Fruit fly (Drosophila melanogaster): Measurements from ENCODE around the gene CG17075.
A peak's percentile ranks its signal among the peaks of the same experiment; 100 is the strongest.

CG17075 gene

dm6 chr2L:247845-248473 is 19.3 kb downstream of the CG17075 start (continued):
- TF ChIP-seq Trl (optimal IDR thresholded peaks at IDR 0.05): peak in 1 of 2 experiments; percentile 45
- TF ChIP-seq Trl (GFP tag; optimal IDR thresholded peaks at IDR 0.05): no peak
- TF ChIP-seq CG9215 (GFP tag; IDR thresholded peaks at IDR 0.05): peak; percentile 61; the same call in 1 of the 2 replicates
- peak; percentile 72 for TF ChIP-seq CG7839 (tag; optimal IDR thresholded peaks at IDR 0.05)
- TF ChIP-seq NfI (GFP tag; optimal IDR thresholded peaks at IDR 0.05): peak; percentile 58
- TF ChIP-seq lmd (GFP tag; IDR thresholded peaks at IDR 0.05): peak; percentile 55; the same call in 1 of the 2 replicates
- TF ChIP-seq sisA (GFP tag; IDR thresholded peaks at IDR 0.05): 0 out of 2 replicates have a peak, but pooled peaks have one; percentile 12
- peak; percentile 47 for TF ChIP-seq scrt (GFP tag; optimal IDR thresholded peaks at IDR 0.05)
- TF ChIP-seq lbe (GFP tag; optimal IDR thresholded peaks at IDR 0.05): no peak
- peak; percentile 20 for TF ChIP-seq CG12942 (GFP tag; optimal IDR thresholded peaks at IDR 0.05)
- peak; percentile 73 for TF ChIP-seq D19B (GFP tag; optimal IDR thresholded peaks at IDR 0.05)
- no peak for TF ChIP-seq CG10565 (GFP tag; optimal IDR thresholded peaks at IDR 0.05)
- TF ChIP-seq fd3F (GFP tag; optimal IDR thresholded peaks at IDR 0.05): peak; percentile 50
- no peak for TF ChIP-seq CG3065 (GFP tag; optimal IDR thresholded peaks at IDR 0.05)
- TF ChIP-seq CG9797 (GFP tag; optimal IDR thresholded peaks at IDR 0.05): no peak
- TF ChIP-seq Ets65A (GFP tag): peak; percentile 73
- TF ChIP-seq wdn (GFP tag; IDR thresholded peaks at IDR 0.05): peak; percentile 43; the same call in 1 of the 2 replicates
- peak; percentile 40 for TF ChIP-seq nmo (GFP tag; optimal IDR thresholded peaks at IDR 0.05)
- peak; percentile 9 for TF ChIP-seq Asciz (GFP tag; optimal IDR thresholded peaks at IDR 0.05)
- TF ChIP-seq CG11085 (GFP tag; IDR thresholded peaks at IDR 0.05): no peak
- TF ChIP-seq CG5180 (GFP tag; optimal IDR thresholded peaks at IDR 0.05): peak; percentile 16
- TF ChIP-seq Sox102F (GFP tag; optimal IDR thresholded peaks at IDR 0.05): peak; percentile 52
- TF ChIP-seq dati (GFP tag; IDR thresholded peaks at IDR 0.05): no peak
- no peak for TF ChIP-seq CG8290 (GFP tag; optimal IDR thresholded peaks at IDR 0.05)
- peak in 1 of 2 experiments; percentile 37 for TF ChIP-seq CG8290 (tag; optimal IDR thresholded peaks at IDR 0.05)
- TF ChIP-seq ftz-f1 (GFP tag; optimal IDR thresholded peaks at IDR 0.05): peak; percentile 8
- TF ChIP-seq ind (GFP tag; optimal IDR thresholded peaks at IDR 0.05): peak; percentile 62
- peak; percentile 63 for TF ChIP-seq Dek (tag; optimal IDR thresholded peaks at IDR 0.05)
- TF ChIP-seq CG7556 (GFP tag; optimal IDR thresholded peaks at IDR 0.05): peak; percentile 77
- TF ChIP-seq CG15696 (tag; optimal IDR thresholded peaks at IDR 0.05): peak; percentile 15
- no peak for TF ChIP-seq CG14667 (GFP tag; IDR thresholded peaks at IDR 0.05)
- TF ChIP-seq HLHmδ (GFP tag; optimal IDR thresholded peaks at IDR 0.05): no peak
- no peak for TF ChIP-seq ap (GFP tag; IDR thresholded peaks at IDR 0.05)
- peak; percentile 80 for TF ChIP-seq CG9727 (GFP tag; optimal IDR thresholded peaks at IDR 0.05)
- peak; percentile 36 for TF ChIP-seq tin (GFP tag; optimal IDR thresholded peaks at IDR 0.05)
- TF ChIP-seq CG17328 (GFP tag; IDR thresholded peaks at IDR 0.05): no peak
- TF ChIP-seq CG12769 (tag; optimal IDR thresholded peaks at IDR 0.05): peak; percentile 77
- peak; percentile 5 for TF ChIP-seq CG18011 (GFP tag; optimal IDR thresholded peaks at IDR 0.05)
- TF ChIP-seq Usf (GFP tag; optimal IDR thresholded peaks at IDR 0.05): peak; percentile 19
- TF ChIP-seq Meics (GFP tag; optimal IDR thresholded peaks at IDR 0.05): peak; percentile 84
- no peak for TF ChIP-seq pan (optimal IDR thresholded peaks at IDR 0.05)
- peak in 1 of 2 experiments; percentile 67 for TF ChIP-seq pan (GFP tag; optimal IDR thresholded peaks at IDR 0.05 in 1 of 2, IDR thresholded peaks at IDR 0.05 in 1 of 2)
- TF ChIP-seq CG12391 (tag; optimal IDR thresholded peaks at IDR 0.05): peak; percentile 60
- TF ChIP-seq ATbp (GFP tag; optimal IDR thresholded peaks at IDR 0.05): peak; percentile 47
- no peak for TF ChIP-seq CG17912 (GFP tag; optimal IDR thresholded peaks at IDR 0.05)
- peak; percentile 66 for TF ChIP-seq CG11504 (tag; optimal IDR thresholded peaks at IDR 0.05)
- TF ChIP-seq CG1233 (GFP tag; optimal IDR thresholded peaks at IDR 0.05): peak; percentile 41
- TF ChIP-seq ewg (GFP tag; optimal IDR thresholded peaks at IDR 0.05): peak; percentile 10
- TF ChIP-seq CG6254 (GFP tag; optimal IDR thresholded peaks at IDR 0.05): peak; percentile 20
- TF ChIP-seq CG4424 (GFP tag; optimal IDR thresholded peaks at IDR 0.05): peak; percentile 37
